Worm (Caenorhabditis elegans) whole organism, L4/young adult: Measurements from ENCODE around the gene ZC504.1.

Experiments
- W03F9.2 ChIP-seq: fragments of 150-350 bp; optimal IDR thresholded peaks from 2 replicates; lab custom pipeline; 2014; ENCODE audit warnings: missing biosample characterization, missing genetic modification characterization
- him-1 ChIP-seq: sonication (generic microtip); optimal IDR thresholded peaks from 2 replicates; lab custom pipeline; 2016; ENCODE audit warnings: missing genotype, missing genetic modification reagents, missing genetic modification characterization, missing compliant biosample characterization

DNA sequence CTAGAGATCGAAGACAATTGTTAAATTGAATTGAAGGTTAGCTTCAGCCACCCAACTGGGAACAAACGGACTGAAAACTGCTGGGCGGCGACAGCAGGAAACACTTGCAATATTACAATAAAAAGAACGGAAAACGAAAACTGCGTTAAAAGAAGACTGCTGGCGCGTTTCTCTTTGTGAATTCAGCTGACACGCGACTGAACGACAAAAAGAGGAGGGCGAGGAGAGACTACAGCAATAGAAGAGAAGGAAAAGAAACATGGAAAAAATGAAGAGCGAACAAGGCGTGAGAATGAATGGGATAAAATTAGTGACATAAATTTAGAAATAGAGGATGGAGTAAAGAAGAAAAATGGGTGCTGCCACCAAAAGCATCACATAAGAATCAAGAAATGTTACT lies 29.3 kb upstream of the ZC504.1 start:
- peak; percentile 28 for TF ChIP-seq him-1 (tag; lab: Kevin White, UChicago)
- peak; percentile 81 for TF ChIP-seq W03F9.2 (tag; lab: Kevin White, UChicago)
